Fruit fly (Drosophila melanogaster): Measurements from ENCODE around the gene CG7781.
A peak's percentile ranks its signal among the peaks of the same experiment; 100 is the strongest.

The CG7781 gene

DNA sequence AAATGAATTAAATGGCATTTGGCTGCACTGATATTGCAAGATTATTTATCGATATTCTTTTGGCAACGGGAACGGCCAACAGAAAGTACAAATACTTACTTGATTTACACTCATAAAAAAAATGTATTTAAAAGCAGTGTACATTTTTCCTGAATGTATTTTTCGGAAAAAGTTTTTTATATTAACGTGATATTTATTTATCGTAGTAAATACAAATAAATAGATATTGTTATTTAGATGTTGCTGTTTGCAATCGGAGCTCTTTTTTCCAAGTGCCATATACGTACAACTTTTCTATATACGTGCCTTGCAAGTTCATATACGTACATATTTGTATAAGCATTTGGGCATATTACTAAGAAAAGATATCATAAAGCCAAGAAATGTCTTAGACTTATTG lies 26.1 kb upstream of the CG7781 start (continued):
- TF ChIP-seq CG3032 (tag; optimal IDR thresholded peaks at IDR 0.05) (no peak), topi (GFP tag; optimal IDR thresholded peaks at IDR 0.05) (peak; percentile 26), spab (GFP tag; optimal IDR thresholded peaks at IDR 0.05) (no peak), CG31627 (GFP tag; optimal IDR thresholded peaks at IDR 0.05) (no peak), CG10631 (GFP tag; optimal IDR thresholded peaks at IDR 0.05) (no peak), CG6276 (GFP tag; optimal IDR thresholded peaks at IDR 0.05) (no peak), CG4318 (GFP tag; optimal IDR thresholded peaks at IDR 0.05) (no peak)

DNA sequence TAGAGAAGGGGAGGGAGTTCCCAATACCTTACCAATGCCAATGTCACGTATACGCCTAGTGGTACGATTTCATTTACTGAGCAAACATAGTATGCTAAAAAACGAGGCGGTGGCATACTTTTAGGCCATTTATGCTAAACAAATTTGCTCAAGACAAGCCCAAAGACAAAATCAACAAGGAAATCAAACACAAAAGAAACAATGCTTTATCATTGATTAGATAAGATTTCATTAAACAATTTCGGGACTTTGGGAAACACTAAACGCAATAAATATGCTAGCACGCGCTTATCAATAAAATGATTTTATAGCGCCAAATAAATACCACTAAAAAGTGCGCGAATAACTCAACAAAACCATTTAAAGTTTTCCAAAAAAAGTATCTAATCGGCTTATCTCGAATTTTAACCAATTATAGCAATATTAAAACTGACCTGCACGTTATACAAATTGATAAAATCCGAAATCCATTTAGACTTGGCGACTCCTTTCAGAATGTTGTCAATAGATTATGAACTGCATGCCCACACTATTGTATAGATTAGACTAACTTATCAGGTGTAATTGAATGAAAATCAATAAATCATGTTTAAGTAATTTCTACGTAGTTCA lies 25.5 kb upstream of the CG7781 start:
- TF ChIP-seq eg (GFP tag; IDR thresholded peaks at IDR 0.05) (no peak), Hr38 (GFP tag; optimal IDR thresholded peaks at IDR 0.05) (no peak), fd85E (GFP tag; optimal IDR thresholded peaks at IDR 0.05) (no peak), ss (GFP tag; optimal IDR thresholded peaks at IDR 0.05) (no peak), vri (GFP tag; optimal IDR thresholded peaks at IDR 0.05) (peak; percentile 28), CG10669 (GFP tag; optimal IDR thresholded peaks at IDR 0.05) (no peak), Sox14 (GFP tag; optimal IDR thresholded peaks at IDR 0.05) (no peak), fkh (GFP tag; optimal IDR thresholded peaks at IDR 0.05) (peak; percentile 74)

DNA sequence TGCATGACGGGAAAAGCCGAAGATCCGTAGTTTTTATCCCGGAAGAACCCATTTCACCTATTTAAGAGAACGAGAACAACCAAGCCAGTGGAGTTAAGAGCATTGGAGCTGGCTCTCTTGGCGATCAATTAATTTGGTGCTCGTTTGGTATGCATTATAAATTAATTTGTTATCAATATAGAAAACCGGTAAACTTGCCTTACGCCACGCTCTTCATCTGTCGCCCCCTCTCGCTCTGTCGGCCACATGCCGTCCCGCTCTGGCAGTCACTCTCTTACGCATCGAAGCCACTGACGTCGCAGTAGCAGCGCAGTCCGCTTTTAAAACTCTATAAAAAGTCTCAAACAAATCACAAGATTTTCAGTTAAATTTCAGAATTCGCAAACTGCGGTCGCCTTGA lies 21.1 kb upstream of the CG7781 start, which contains the start of gene CG7778:
CG7778 (plus strand) TSS at position 361 of the 400 bp plus-strand sequence.
- TF ChIP-seq CG6808 (GFP tag; optimal IDR thresholded peaks at IDR 0.05), result no peak
- no peak for TF ChIP-seq Eip75B (GFP tag; optimal IDR thresholded peaks at IDR 0.05)
- TF ChIP-seq CG15336 (GFP tag; IDR thresholded peaks at IDR 0.05), result no peak
- TF ChIP-seq acj6 (GFP tag; optimal IDR thresholded peaks at IDR 0.05), result no peak
- TF ChIP-seq CG8119 (GFP tag; IDR thresholded peaks at IDR 0.05), result no peak
- TF ChIP-seq Eip78C (GFP tag), result peak; percentile 0
- TF ChIP-seq salr (GFP tag; optimal IDR thresholded peaks at IDR 0.05), result no peak
- no peak for TF ChIP-seq fkh (GFP tag; optimal IDR thresholded peaks at IDR 0.05)
- TF ChIP-seq CG3032 (tag; optimal IDR thresholded peaks at IDR 0.05), result no peak

DNA sequence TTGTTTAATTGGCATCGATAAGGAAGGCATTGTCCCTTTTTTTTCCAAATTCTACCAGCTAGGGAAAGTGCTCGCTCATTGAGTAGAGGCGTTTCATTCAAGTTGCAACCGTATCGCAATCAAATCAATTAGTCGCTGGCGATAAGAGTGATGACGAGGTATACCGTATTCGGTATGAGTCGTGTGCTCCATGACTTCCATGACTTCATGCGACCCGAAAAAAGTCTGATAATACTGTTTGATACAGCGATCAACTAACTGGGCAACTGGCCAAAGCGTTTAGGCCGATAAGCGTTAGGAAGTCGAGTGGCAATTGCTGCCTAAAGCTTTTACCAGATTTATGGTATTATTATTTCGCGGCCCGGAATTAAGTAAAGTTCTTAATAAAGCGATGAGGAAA lies 19.3 kb upstream of the CG7781 start:
- TF ChIP-seq CG31627 (GFP tag; optimal IDR thresholded peaks at IDR 0.05), result no peak
- no peak for TF ChIP-seq CG6808 (GFP tag; optimal IDR thresholded peaks at IDR 0.05)
- TF ChIP-seq CG6854 (GFP tag; optimal IDR thresholded peaks at IDR 0.05), result no peak
- TF ChIP-seq CG10669 (GFP tag; optimal IDR thresholded peaks at IDR 0.05), result no peak
- TF ChIP-seq CG11294 (GFP tag; IDR thresholded peaks at IDR 0.05), result no peak
- no peak for TF ChIP-seq CG7368 (GFP tag; optimal IDR thresholded peaks at IDR 0.05)
- TF ChIP-seq CG6163 (GFP tag; IDR thresholded peaks at IDR 0.05), result no peak
- no peak for TF ChIP-seq Sox15 (GFP tag; optimal IDR thresholded peaks at IDR 0.05)
- no peak for TF ChIP-seq cyc (GFP tag; optimal IDR thresholded peaks at IDR 0.05)
- TF ChIP-seq svp (GFP tag), result peak; percentile 84
- peak; percentile 70 for TF ChIP-seq vri (GFP tag; optimal IDR thresholded peaks at IDR 0.05)
- no peak for TF ChIP-seq Gug (GFP tag; IDR thresholded peaks at IDR 0.05)
- no peak for TF ChIP-seq lz (GFP tag; optimal IDR thresholded peaks at IDR 0.05)
- TF ChIP-seq CG32006 (GFP tag; optimal IDR thresholded peaks at IDR 0.05), result no peak
- no peak for TF ChIP-seq Met (GFP tag; optimal IDR thresholded peaks at IDR 0.05)
- TF ChIP-seq CG1621 (tag; optimal IDR thresholded peaks at IDR 0.05), result no peak
- no peak for TF ChIP-seq Eip78C (GFP tag)

DNA sequence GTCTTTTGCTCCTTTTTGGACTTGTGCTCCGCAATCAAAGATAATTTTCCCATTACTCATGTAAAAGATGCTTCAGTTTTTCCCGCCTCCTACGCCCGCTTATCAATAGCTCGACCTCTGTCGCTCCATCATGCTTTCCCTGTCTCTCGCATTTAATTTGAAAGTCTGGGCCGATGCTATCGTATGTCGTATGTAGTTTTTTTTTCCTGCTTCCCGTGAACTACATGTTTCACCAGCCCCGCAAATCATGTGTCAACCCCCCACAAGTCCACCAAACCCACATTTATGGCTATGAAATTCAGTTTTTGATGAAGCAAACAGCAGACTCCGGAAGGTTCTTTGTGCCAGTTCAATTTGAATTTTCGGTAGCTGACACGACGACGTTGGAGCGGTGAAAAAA lies 17.2 kb upstream of the CG7781 start, which contains the start of gene CG14273:
CG14273 (plus strand) TSS at position 301 of the 400 bp plus-strand sequence.
- no peak for TF ChIP-seq CG15336 (GFP tag; IDR thresholded peaks at IDR 0.05)

Measured in whole organism, prepupa.